Fruit fly (Drosophila melanogaster) whole organism, pupa: Measurements from ENCODE around the gene Mps1.

ENCODE experiments used
- CG10348 ChIP-seq: fragments of 200-800 bp; sonication (Bioruptor generic); IDR thresholded peaks from 2 replicates; pipeline ENCODE4 v1.3.6; 2022; ENCODE audit warnings: missing biosample characterization, missing genetic modification characterization
- CG12605 ChIP-seq: fragments of 200-800 bp; sonication (Bioruptor generic); IDR thresholded peaks from 2 replicates; pipeline ENCODE4 v1.3.6; 2022; ENCODE audit warnings: missing biosample characterization, missing genetic modification characterization
- CG13204 ChIP-seq: fragments of 200-800 bp; sonication (Bioruptor generic); optimal IDR thresholded peaks from 2 replicates; lab custom pipeline; 2018; ENCODE audit warnings: missing biosample characterization, mild to moderate bottlenecking, missing genetic modification characterization, moderate library complexity
- CG14655 ChIP-seq: fragments of 200-800 bp; sonication (Bioruptor generic); optimal IDR thresholded peaks from 3 replicates; lab custom pipeline; 2017; ENCODE audit warnings: mild to moderate bottlenecking, missing biosample characterization, missing genetic modification reagents, missing genetic modification characterization
- CG15710 ChIP-seq: fragments of 200-800 bp; sonication (Bioruptor generic); optimal IDR thresholded peaks from 2 replicates; lab custom pipeline; 2018; ENCODE audit warnings: missing biosample characterization, mild to moderate bottlenecking, missing genetic modification characterization, moderate library complexity
- CG17806 ChIP-seq: fragments of 200-800 bp; sonication (Bioruptor generic); optimal IDR thresholded peaks from 2 replicates; lab custom pipeline; 2018; ENCODE audit warnings: missing biosample characterization, mild to moderate bottlenecking, missing genetic modification characterization, moderate library complexity
- CG32121 ChIP-seq: fragments of 200-800 bp; sonication (Bioruptor generic); IDR thresholded peaks from 2 replicates; pipeline ENCODE4 v1.3.6; 2022; ENCODE audit warnings: missing biosample characterization, missing genetic modification characterization
- CG34367 ChIP-seq: fragments of 200-800 bp; sonication (Bioruptor generic); optimal IDR thresholded peaks from 2 replicates; lab custom pipeline; 2018; ENCODE audit warnings: missing biosample characterization, mild to moderate bottlenecking, missing genetic modification characterization
- CG4496 ChIP-seq: fragments of 200-800 bp; sonication (Bioruptor generic); IDR thresholded peaks from 3 replicates; pipeline ENCODE4 v1.3.6; 2022; ENCODE audit warnings: missing biosample characterization, missing genetic modification characterization
- CG8159 ChIP-seq: fragments of 200-800 bp; sonication (Bioruptor generic); optimal IDR thresholded peaks from 3 replicates; lab custom pipeline; 2018; ENCODE audit warnings: missing biosample characterization, mild to moderate bottlenecking, missing genetic modification characterization, moderate library complexity
- CG8301 ChIP-seq: fragments of 200-800 bp; sonication (Bioruptor generic); optimal IDR thresholded peaks from 2 replicates; lab custom pipeline; 2018; ENCODE audit warnings: missing biosample characterization, mild to moderate bottlenecking, missing genetic modification characterization
- CG9948 ChIP-seq: fragments of 200-800 bp; sonication (Bioruptor generic); optimal IDR thresholded peaks from 2 replicates; lab custom pipeline; 2018; ENCODE audit warnings: missing biosample characterization, mild to moderate bottlenecking, missing genetic modification characterization, moderate library complexity
- D1 ChIP-seq: fragments of 200-800 bp; sonication (Bioruptor generic); optimal IDR thresholded peaks from 2 replicates; lab custom pipeline; 2018; ENCODE audit warnings: missing biosample characterization, mild to moderate bottlenecking, missing genetic modification characterization, moderate library complexity
- EcR ChIP-seq: fragments of 200-800 bp; sonication (Bioruptor generic); optimal IDR thresholded peaks from 3 replicates; lab custom pipeline; 2019; ENCODE audit warnings: missing biosample characterization, missing genetic modification characterization, mild to moderate bottlenecking, moderate library complexity, missing genetic modification reagents
- Ets98B ChIP-seq: fragments of 200-800 bp; sonication (Bioruptor generic); IDR thresholded peaks from 2 replicates; pipeline ENCODE4 v1.3.6; 2022; ENCODE audit warnings: missing biosample characterization, missing genetic modification characterization
- Pif1A ChIP-seq: fragments of 200-800 bp; sonication (Bioruptor generic); optimal IDR thresholded peaks from 3 replicates; lab custom pipeline; 2016; ENCODE audit warnings: missing biosample characterization, missing genetic modification characterization
- Pif1B ChIP-seq: fragments of 200-800 bp; sonication (Bioruptor generic); optimal IDR thresholded peaks from 3 replicates; lab custom pipeline; 2016; ENCODE audit warnings: missing biosample characterization, missing genetic modification characterization
- Snoo ChIP-seq: fragments of 200-800 bp; sonication (Bioruptor generic); optimal IDR thresholded peaks from 3 replicates; lab custom pipeline; 2017; ENCODE audit warnings: missing biosample characterization, mild to moderate bottlenecking, missing genetic modification characterization, inconsistent platforms
- fd96Ca ChIP-seq: fragments of 200-800 bp; sonication (Bioruptor generic); IDR thresholded peaks from 3 replicates; pipeline ENCODE4 v1.3.6; 2022; ENCODE audit warnings: missing biosample characterization, missing genetic modification characterization
- gl ChIP-seq: fragments of 200-800 bp; sonication (Bioruptor generic); optimal IDR thresholded peaks from 2 replicates; lab custom pipeline; 2018; ENCODE audit warnings: missing biosample characterization, mild to moderate bottlenecking, missing genetic modification characterization
- rn ChIP-seq: fragments of 200-800 bp; sonication (Bioruptor generic); IDR thresholded peaks from 2 replicates; pipeline ENCODE4 v1.3.6; 2022; ENCODE audit warnings: missing biosample characterization, missing genetic modification characterization

Gene Mps1

dm6 chr3R:17701971-17702845 lies 31.1 kb downstream of the Mps1 start:
- peak; percentile 88 for TF ChIP-seq CG8159 (tag; lab: Kevin White, UChicago)
- peak; percentile 87 for TF ChIP-seq CG34367 (tag; lab: Kevin White, UChicago)
- peak; percentile 47 for TF ChIP-seq CG13204 (GFP tag; lab: Kevin White, UChicago)
- TF ChIP-seq Snoo: peak; percentile 62
- peak; percentile 48 for TF ChIP-seq CG8301 (tag; lab: Kevin White, UChicago)
- peak; percentile 71 for TF ChIP-seq Pif1A (GFP tag; lab: Kevin White, UChicago)
- no peak for TF ChIP-seq CG12605 (GFP tag; lab: Robert Waterston, UW)
- TF ChIP-seq CG17806 (tag; lab: Kevin White, UChicago): peak; percentile 77
- TF ChIP-seq CG32121 (GFP tag; lab: Robert Waterston, UW): no peak
- TF ChIP-seq Pif1B (GFP tag; lab: Kevin White, UChicago): peak; percentile 43
- no peak; the same call in 1 of the 2 replicates for TF ChIP-seq Ets98B
- peak; percentile 53 for TF ChIP-seq D1 (tag; lab: Kevin White, UChicago)
- peak; percentile 87 for TF ChIP-seq CG9948 (tag; lab: Kevin White, UChicago)
- peak; percentile 46; the same call in 1 of the 3 replicates for TF ChIP-seq fd96Ca (GFP tag; lab: Robert Waterston, UW)
- TF ChIP-seq gl (tag; lab: Kevin White, UChicago): no peak
- TF ChIP-seq EcR: peak; percentile 26
- TF ChIP-seq CG10348 (GFP tag; lab: Robert Waterston, UW): no peak
- TF ChIP-seq CG14655 (GFP tag; lab: Kevin White, UChicago): peak; percentile 72
- peak; percentile 47; the same call in 1 of the 3 replicates for TF ChIP-seq CG4496 (GFP tag; lab: Robert Waterston, UW)
- peak; percentile 35; the same call in 1 of the 2 replicates for TF ChIP-seq rn (GFP tag; lab: Robert Waterston, UW)
- TF ChIP-seq CG15710: peak; percentile 89

- peak; percentile 98 for TF ChIP-seq CG8301 (tag; lab: Kevin White, UChicago)
- TF ChIP-seq CG14655 (GFP tag; lab: Kevin White, UChicago): peak; percentile 98
- TF ChIP-seq Ets98B: peak; percentile 86
- TF ChIP-seq fd96Ca (GFP tag; lab: Robert Waterston, UW): peak; percentile 51; the same call in 2 of the 3 replicates
- TF ChIP-seq CG10348 (GFP tag; lab: Robert Waterston, UW): peak; percentile 78
- TF ChIP-seq CG12605 (GFP tag; lab: Robert Waterston, UW): peak; percentile 83
- peak; percentile 97 for TF ChIP-seq CG17806 (tag; lab: Kevin White, UChicago)
- TF ChIP-seq CG9948 (tag; lab: Kevin White, UChicago): peak; percentile 97
- TF ChIP-seq CG32121 (GFP tag; lab: Robert Waterston, UW): peak; percentile 93
- peak; percentile 94 for TF ChIP-seq D1 (tag; lab: Kevin White, UChicago)
- TF ChIP-seq CG15710: peak; percentile 95
- peak; percentile 82 for TF ChIP-seq rn (GFP tag; lab: Robert Waterston, UW)
- peak; percentile 91 for TF ChIP-seq gl (tag; lab: Kevin White, UChicago)
- TF ChIP-seq Pif1A (GFP tag; lab: Kevin White, UChicago): peak; percentile 95
- no peak for TF ChIP-seq CG13204 (GFP tag; lab: Kevin White, UChicago)
- TF ChIP-seq EcR: no peak
- peak; percentile 95 for TF ChIP-seq Pif1B (GFP tag; lab: Kevin White, UChicago)
- peak; percentile 90 for TF ChIP-seq CG34367 (tag; lab: Kevin White, UChicago)
- TF ChIP-seq CG8159 (tag; lab: Kevin White, UChicago): peak; percentile 98
- TF ChIP-seq Snoo: peak; percentile 89
- peak; percentile 88 for TF ChIP-seq CG4496 (GFP tag; lab: Robert Waterston, UW)
- TF ChIP-seq, all 21 proteins: peak for 19
These were observed 32.1 kb downstream of the Mps1 start for dm6 chr3R:17703024-17703690.

- TF ChIP-seq CG32121 (GFP tag; lab: Robert Waterston, UW): peak; percentile 100
- peak; percentile 100 for TF ChIP-seq CG8301 (tag; lab: Kevin White, UChicago)
- peak; percentile 100 for TF ChIP-seq CG15710
- peak; percentile 100 for TF ChIP-seq CG34367 (tag; lab: Kevin White, UChicago)
- TF ChIP-seq fd96Ca (GFP tag; lab: Robert Waterston, UW): peak; percentile 100
- peak; percentile 100 for TF ChIP-seq rn (GFP tag; lab: Robert Waterston, UW)
- TF ChIP-seq Snoo: peak; percentile 100
- TF ChIP-seq Pif1A (GFP tag; lab: Kevin White, UChicago): peak; percentile 100
- peak; percentile 99 for TF ChIP-seq CG12605 (GFP tag; lab: Robert Waterston, UW)
- peak; percentile 100 for TF ChIP-seq Ets98B
- peak; percentile 100 for TF ChIP-seq CG8159 (tag; lab: Kevin White, UChicago)
- peak; percentile 99 for TF ChIP-seq CG13204 (GFP tag; lab: Kevin White, UChicago)
- peak; percentile 100 for TF ChIP-seq Pif1B (GFP tag; lab: Kevin White, UChicago)
- TF ChIP-seq CG4496 (GFP tag; lab: Robert Waterston, UW): peak; percentile 100
- peak; percentile 98 for TF ChIP-seq CG10348 (GFP tag; lab: Robert Waterston, UW)
- TF ChIP-seq gl (tag; lab: Kevin White, UChicago): peak; percentile 99
- TF ChIP-seq EcR: peak; percentile 85
- peak; percentile 100 for TF ChIP-seq CG14655 (GFP tag; lab: Kevin White, UChicago)
- peak; percentile 100 for TF ChIP-seq CG9948 (tag; lab: Kevin White, UChicago)
- peak; percentile 100 for TF ChIP-seq CG17806 (tag; lab: Kevin White, UChicago)
- TF ChIP-seq D1 (tag; lab: Kevin White, UChicago): peak; percentile 99
- TF ChIP-seq, all 21 proteins: peak for 21
These were observed 32.8 kb downstream of the Mps1 start for dm6 chr3R:17703691-17704537.
